Worm (Caenorhabditis elegans) whole organism, L2 larva: ENCODE results near the gene agt-2.
A peak's percentile ranks its signal among the peaks of the same experiment; 100 is the strongest.

Source experiments
- C34F6.9 ChIP-seq: fragments of 150-350 bp; optimal IDR thresholded peaks from 2 replicates; lab custom pipeline; 2014; ENCODE audit warnings: missing biosample characterization, missing genetic modification characterization
- F13H6.1 ChIP-seq: sonication (generic microtip); optimal IDR thresholded peaks from 2 replicates; lab custom pipeline; 2016; ENCODE audit warnings: missing genetic modification characterization, missing compliant biosample characterization
- R02D3.7 ChIP-seq: fragments of 150-350 bp; optimal IDR thresholded peaks from 2 replicates; lab custom pipeline; 2014; ENCODE audit warnings: missing biosample characterization, missing genetic modification characterization
- ZK546.5 ChIP-seq: sonication (generic microtip); optimal IDR thresholded peaks from 2 replicates; lab custom pipeline; 2017; ENCODE audit warnings: missing biosample characterization, missing genetic modification characterization
- alr-1 ChIP-seq: fragments of 150-350 bp; optimal IDR thresholded peaks from 2 replicates; lab custom pipeline; 2014; ENCODE audit warnings: missing biosample characterization, missing genetic modification characterization
- aly-2 ChIP-seq: fragments of 150-350 bp; optimal IDR thresholded peaks from 2 replicates; lab custom pipeline; 2014; ENCODE audit warnings: missing biosample characterization, missing genetic modification characterization
- ama-1 ChIP-seq: fragments of 150-350 bp; optimal IDR thresholded peaks from 2 replicates; lab custom pipeline; 2018; ENCODE audit warnings: inconsistent platforms
- blmp-1 ChIP-seq: sonication (generic microtip); optimal IDR thresholded peaks from 2 replicates; lab custom pipeline; 2017; ENCODE audit warnings: missing genetic modification characterization, mild to moderate bottlenecking, missing compliant biosample characterization, antibody characterized with exemption, moderate library complexity; ENCODE audit not compliant: insufficient read depth
- ceh-16 ChIP-seq: fragments of 150-350 bp; optimal IDR thresholded peaks from 2 replicates; lab custom pipeline; 2014; ENCODE audit warnings: missing biosample characterization, missing genetic modification characterization
- ceh-82 ChIP-seq: fragments of 150-350 bp; optimal IDR thresholded peaks from 2 replicates; lab custom pipeline; 2014; ENCODE audit warnings: missing biosample characterization, missing genetic modification characterization
- crh-2 ChIP-seq: sonication (generic microtip); optimal IDR thresholded peaks from 2 replicates; lab custom pipeline; 2017; ENCODE audit warnings: missing biosample characterization, missing genetic modification characterization
- dmd-4 ChIP-seq: sonication (generic microtip); optimal IDR thresholded peaks from 2 replicates; lab custom pipeline; 2017; ENCODE audit warnings: missing biosample characterization, missing genetic modification characterization
- egl-27 ChIP-seq: sonication (generic microtip); optimal IDR thresholded peaks from 3 replicates; lab custom pipeline; 2017; ENCODE audit warnings: missing biosample characterization, missing genetic modification reagents, missing genetic modification characterization
- elt-1 ChIP-seq: fragments of 150-350 bp; optimal IDR thresholded peaks from 2 replicates; lab custom pipeline; 2014; ENCODE audit warnings: missing biosample characterization, missing genetic modification characterization
- elt-3 ChIP-seq: sonication (generic microtip); optimal IDR thresholded peaks from 2 replicates; lab custom pipeline; 2017; ENCODE audit warnings: missing biosample characterization, missing genetic modification characterization
- fos-1 ChIP-seq: fragments of 150-350 bp; optimal IDR thresholded peaks from 2 replicates; lab custom pipeline; 2014; ENCODE audit warnings: missing biosample characterization, missing genetic modification characterization
- gmeb-1 ChIP-seq: fragments of 150-350 bp; optimal IDR thresholded peaks from 2 replicates; lab custom pipeline; 2014; ENCODE audit warnings: missing biosample characterization, missing genetic modification characterization
- lin-11 ChIP-seq: fragments of 150-350 bp; sonication (generic microtip); optimal IDR thresholded peaks from 2 replicates; lab custom pipeline; 2014; ENCODE audit warnings: missing biosample characterization, missing genetic modification characterization, inconsistent platforms, mixed read lengths
- lin-13 ChIP-seq: fragments of 150-350 bp; optimal IDR thresholded peaks from 2 replicates; lab custom pipeline; 2014; ENCODE audit warnings: missing biosample characterization, missing genetic modification reagents, missing genetic modification characterization
- lin-39 ChIP-seq: fragments of 150-350 bp; optimal IDR thresholded peaks from 2 replicates; lab custom pipeline; 2014; ENCODE audit warnings: missing biosample characterization, missing genetic modification reagents, missing genetic modification characterization
- lsy-2 ChIP-seq, 2 experiments: fragments of 150-350 bp in 1 of 2; sonication (generic microtip) in 1 of 2; optimal IDR thresholded peaks; 2 replicates each; lab custom pipeline; 2014 to 2017; ENCODE audit warnings: missing biosample characterization in 2 of 2, missing genetic modification characterization in 2 of 2
- mab-5 ChIP-seq: fragments of 150-350 bp; optimal IDR thresholded peaks from 2 replicates; lab custom pipeline; 2014; ENCODE audit warnings: missing biosample characterization, missing genetic modification characterization
- mbf-1 ChIP-seq: sonication (generic microtip); optimal IDR thresholded peaks from 2 replicates; lab custom pipeline; 2017; ENCODE audit warnings: missing biosample characterization, missing genetic modification characterization
- nhr-10 ChIP-seq: sonication (generic microtip); optimal IDR thresholded peaks from 2 replicates; lab custom pipeline; 2017; ENCODE audit warnings: missing biosample characterization, missing genetic modification characterization
- nhr-11 ChIP-seq: fragments of 150-350 bp; optimal IDR thresholded peaks from 2 replicates; lab custom pipeline; 2014; ENCODE audit warnings: missing biosample characterization, missing genetic modification characterization
- nhr-129 ChIP-seq: fragments of 150-350 bp; optimal IDR thresholded peaks from 2 replicates; lab custom pipeline; 2014; ENCODE audit warnings: missing biosample characterization, missing genetic modification characterization
- nhr-21 ChIP-seq: fragments of 150-350 bp; optimal IDR thresholded peaks from 2 replicates; lab custom pipeline; 2014; ENCODE audit warnings: missing biosample characterization, missing genetic modification characterization
- nhr-23 ChIP-seq: fragments of 150-350 bp; optimal IDR thresholded peaks from 2 replicates; lab custom pipeline; 2014; ENCODE audit warnings: missing biosample characterization, missing genetic modification reagents, missing genetic modification characterization
- nhr-237 ChIP-seq: fragments of 150-350 bp; optimal IDR thresholded peaks from 2 replicates; lab custom pipeline; 2014; ENCODE audit warnings: missing biosample characterization, missing genetic modification characterization
- nhr-25 ChIP-seq: fragments of 150-350 bp; sonication (generic microtip); optimal IDR thresholded peaks from 3 replicates; lab custom pipeline; 2014; ENCODE audit warnings: missing biosample characterization, missing genetic modification characterization
- nhr-6 ChIP-seq: fragments of 150-350 bp; optimal IDR thresholded peaks from 2 replicates; lab custom pipeline; 2014; ENCODE audit warnings: missing biosample characterization, missing genetic modification characterization
- nhr-77 ChIP-seq: fragments of 150-350 bp; optimal IDR thresholded peaks from 2 replicates; lab custom pipeline; 2014; ENCODE audit warnings: missing biosample characterization, missing genetic modification characterization
- peb-1 ChIP-seq: fragments of 150-350 bp; optimal IDR thresholded peaks from 2 replicates; lab custom pipeline; 2014; ENCODE audit warnings: missing biosample characterization, missing genetic modification characterization
- sem-4 ChIP-seq: fragments of 150-350 bp; optimal IDR thresholded peaks from 2 replicates; lab custom pipeline; 2014; ENCODE audit warnings: missing biosample characterization, missing genetic modification reagents, missing genetic modification characterization
- skn-1 ChIP-seq: sonication (generic microtip); optimal IDR thresholded peaks from 2 replicates; lab custom pipeline; 2017; ENCODE audit warnings: missing biosample characterization, missing genetic modification characterization
- sma-3 ChIP-seq: sonication (generic microtip); optimal IDR thresholded peaks from 2 replicates; lab custom pipeline; 2016; ENCODE audit warnings: missing genetic modification reagents, missing genetic modification characterization, missing compliant biosample characterization
- sma-9 ChIP-seq, 2 experiments: fragments of 150-350 bp in 1 of 2; sonication (generic microtip) in 1 of 2; optimal IDR thresholded peaks; 2 replicates each; lab custom pipeline; 2014 to 2016; ENCODE audit warnings: missing genetic modification characterization in 2 of 2, mild to moderate bottlenecking in 1 of 2, missing biosample characterization in 1 of 2, missing compliant biosample characterization in 1 of 2, missing genetic modification reagents in 1 of 2, moderate library complexity in 1 of 2
- snpc-4 ChIP-seq: fragments of 150-350 bp; optimal IDR thresholded peaks from 2 replicates; lab custom pipeline; 2014; ENCODE audit warnings: missing biosample characterization, missing genetic modification characterization
- unc-39 ChIP-seq: fragments of 150-350 bp; optimal IDR thresholded peaks from 2 replicates; lab custom pipeline; 2014; ENCODE audit warnings: missing biosample characterization, missing genetic modification characterization
- unc-55 ChIP-seq: fragments of 150-350 bp; sonication (generic microtip); optimal IDR thresholded peaks from 3 replicates; lab custom pipeline; 2014; ENCODE audit warnings: missing biosample characterization, missing genetic modification reagents, missing genetic modification characterization
- unc-62 ChIP-seq: fragments of 150-350 bp; optimal IDR thresholded peaks from 2 replicates; lab custom pipeline; 2014; ENCODE audit warnings: missing biosample characterization, missing genetic modification reagents, missing genetic modification characterization
- zag-1 ChIP-seq: fragments of 150-350 bp; optimal IDR thresholded peaks from 2 replicates; lab custom pipeline; 2014; ENCODE audit warnings: missing biosample characterization, missing genetic modification characterization
- ztf-1 ChIP-seq: fragments of 200-800 bp; sonication (Bioruptor generic); conservative IDR thresholded peaks from 2 replicates; pipeline ENCODE4 v1.3.6; 2022; ENCODE audit warnings: missing genetic modification characterization, missing compliant biosample characterization
- ztf-11 ChIP-seq: sonication (generic microtip); optimal IDR thresholded peaks from 2 replicates; lab custom pipeline; 2017; ENCODE audit warnings: missing biosample characterization, missing genetic modification characterization
- ztf-4 ChIP-seq: fragments of 150-350 bp; optimal IDR thresholded peaks from 2 replicates; lab custom pipeline; 2014; ENCODE audit warnings: missing biosample characterization, missing genetic modification characterization

agt-2 gene

DNA sequence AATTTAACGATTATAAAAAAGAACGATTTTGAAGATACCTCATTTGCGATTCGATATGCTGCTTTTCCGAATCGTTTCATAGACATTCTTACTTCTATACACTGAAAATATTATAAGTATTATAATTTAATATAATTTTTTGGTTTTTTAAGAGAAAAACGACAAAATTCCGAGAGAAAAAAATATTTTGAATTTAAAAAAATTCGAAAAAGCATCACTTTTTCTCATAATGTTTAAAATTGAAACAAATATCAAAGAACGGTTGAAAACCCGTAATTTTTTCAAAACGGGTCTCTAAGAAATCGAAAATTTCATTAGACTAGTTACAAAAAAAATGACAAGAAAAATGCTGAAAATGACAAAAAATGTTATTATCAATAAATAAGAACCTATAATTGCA lies 22.0 kb upstream of the agt-2 start, which contains the start of gene pink-1:
pink-1 (minus strand) TSS at position 101 of the 400 bp plus-strand sequence.
- no peak for TF ChIP-seq nhr-21 (tag; lab: Kevin White, UChicago)

DNA sequence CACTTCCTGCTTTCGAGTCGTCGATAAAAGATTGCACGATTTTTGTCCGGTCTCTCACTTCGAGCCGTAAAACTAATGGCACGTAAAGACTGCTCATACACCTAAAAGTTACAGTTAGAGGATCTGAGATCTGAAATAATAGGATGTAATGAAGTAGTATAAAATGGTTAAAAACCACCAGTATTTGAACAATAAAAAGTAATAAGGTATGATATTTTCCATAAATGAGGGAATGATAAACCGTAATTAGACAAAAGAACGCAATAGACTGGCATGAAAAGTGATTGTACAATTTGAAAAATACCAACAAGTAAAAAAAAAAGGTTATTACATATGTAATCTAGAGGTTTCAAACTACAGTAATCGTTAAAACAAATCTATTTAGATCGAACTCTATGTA lies 19.5 kb upstream of the agt-2 start, which contains the start of gene brap-2:
brap-2 (minus strand) TSS at position 101 of the 400 bp plus-strand sequence.
- TF ChIP-seq lin-39 (tag; lab: Kevin White, UChicago) (no peak), nhr-21 (tag; lab: Kevin White, UChicago) (no peak), peb-1 (tag; lab: Kevin White, UChicago) (no peak), nhr-10 (tag; lab: Kevin White, UChicago) (no peak), nhr-23 (no peak), ama-1 (lab: Kevin White, UChicago) (no peak), R02D3.7 (tag; lab: Kevin White, UChicago) (no peak), F13H6.1 (tag; lab: Kevin White, UChicago) (no peak), skn-1 (tag; lab: Kevin White, UChicago) (no peak)
- TF ChIP-seq, all 48 proteins: peak for 0

DNA sequence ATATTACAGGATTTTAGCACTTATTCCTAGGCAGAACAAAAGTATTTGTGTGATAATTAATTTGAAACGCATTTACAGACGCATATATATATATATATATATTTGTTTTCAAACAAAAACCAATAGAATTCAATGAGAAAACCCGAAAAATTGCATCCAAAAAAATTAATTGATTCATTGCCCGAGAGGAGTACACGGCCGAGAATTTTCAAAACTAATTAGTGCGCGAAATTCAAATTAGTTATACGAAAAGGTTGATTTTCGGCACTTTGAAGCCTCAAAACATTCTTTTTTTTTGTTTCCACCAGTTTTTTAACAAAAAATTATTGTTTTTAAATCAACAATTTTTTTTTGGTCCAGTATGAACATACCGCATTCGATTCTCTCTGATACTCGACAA lies 17.8 kb upstream of the agt-2 start:
- TF ChIP-seq nhr-10 (tag; lab: Kevin White, UChicago) (no peak), aly-2 (tag; lab: Kevin White, UChicago) (no peak), ztf-11 (tag; lab: Kevin White, UChicago) (no peak), ama-1 (lab: Kevin White, UChicago) (no peak), fos-1 (no peak), ztf-1 (GFP tag; lab: Robert Waterston, UW) (no peak), lin-39 (tag; lab: Kevin White, UChicago) (no peak), lsy-2 (tag; optimal IDR thresholded peaks at IDR 0.05; lab: Kevin White, UChicago) (no peak), ztf-4 (tag; lab: Kevin White, UChicago) (no peak), sma-9 (GFP tag; optimal IDR thresholded peaks at IDR 0.05; lab: Kevin White, UChicago) (no peak), sma-9 (tag; optimal IDR thresholded peaks at IDR 0.05; lab: Kevin White, UChicago) (no peak), nhr-25 (no peak), zag-1 (no peak), R02D3.7 (tag; lab: Kevin White, UChicago) (no peak), lin-13 (GFP tag; lab: Kevin White, UChicago) (no peak), crh-2 (no peak)
- TF ChIP-seq, all 48 proteins: peak for 0

DNA sequence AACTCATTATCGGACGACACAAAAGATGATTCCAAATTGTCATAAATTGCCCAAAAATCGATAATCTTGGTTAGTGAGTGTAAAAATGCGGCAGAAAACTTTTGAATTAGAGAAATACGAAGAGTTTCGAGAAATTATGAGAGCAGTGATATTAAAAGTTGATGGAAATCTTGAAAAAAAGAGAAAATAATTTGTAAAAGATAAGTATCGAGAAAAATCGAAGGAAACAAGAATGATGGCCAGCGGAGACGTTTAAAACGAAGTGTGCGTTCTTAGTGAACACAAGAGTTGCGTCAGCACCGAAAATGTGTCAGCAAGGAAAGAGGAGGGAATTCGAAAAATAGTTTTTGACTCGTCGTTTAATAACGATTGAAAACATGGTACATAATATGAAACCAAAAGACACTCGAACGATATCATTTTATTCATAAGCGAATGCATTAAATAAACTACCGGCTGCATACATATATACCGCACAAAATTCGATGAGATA lies 16.2 kb upstream of the agt-2 start, which contains the start of gene ndx-6:
ndx-6 (minus strand) TSS at position 51 of the 493 bp plus-strand sequence.
- TF ChIP-seq ama-1 (lab: Kevin White, UChicago) = peak; percentile 62
- no peak for TF ChIP-seq elt-1 (tag; lab: Kevin White, UChicago)
- TF ChIP-seq ceh-16 (tag; lab: Kevin White, UChicago) = peak; percentile 68
- peak; percentile 80 for TF ChIP-seq snpc-4
- TF ChIP-seq mab-5 (tag; lab: Kevin White, UChicago) = peak; percentile 84
- TF ChIP-seq C34F6.9 (tag; lab: Kevin White, UChicago) = peak; percentile 88
- TF ChIP-seq unc-39 (tag; lab: Kevin White, UChicago) = no peak
- TF ChIP-seq dmd-4 (tag; lab: Kevin White, UChicago) = no peak
- TF ChIP-seq alr-1 = no peak
- no peak for TF ChIP-seq ceh-82 (tag; lab: Kevin White, UChicago)
- TF ChIP-seq zag-1 = peak; percentile 35
- no peak for TF ChIP-seq nhr-11 (tag; lab: Kevin White, UChicago)
- TF ChIP-seq unc-55 = peak; percentile 95
- no peak for TF ChIP-seq peb-1 (tag; lab: Kevin White, UChicago)
- peak; percentile 88 for TF ChIP-seq sma-3
- TF ChIP-seq blmp-1 (tag; lab: Kevin White, UChicago) = peak; percentile 56
- TF ChIP-seq F13H6.1 (tag; lab: Kevin White, UChicago) = peak; percentile 81
- peak; percentile 74 for TF ChIP-seq nhr-77 (tag; lab: Kevin White, UChicago)
- peak; percentile 90 for TF ChIP-seq crh-2
- peak; percentile 98 for TF ChIP-seq gmeb-1 (tag; lab: Kevin White, UChicago)
- TF ChIP-seq lin-13 (GFP tag; lab: Kevin White, UChicago) = peak; percentile 83
- TF ChIP-seq ZK546.5 (tag; lab: Kevin White, UChicago) = no peak
- TF ChIP-seq elt-3 (tag; lab: Kevin White, UChicago) = no peak
- TF ChIP-seq lin-11 (tag; lab: Kevin White, UChicago) = peak; percentile 45
- TF ChIP-seq sma-9 (GFP tag; optimal IDR thresholded peaks at IDR 0.05; lab: Kevin White, UChicago) = peak; percentile 87
- TF ChIP-seq sma-9 (tag; optimal IDR thresholded peaks at IDR 0.05; lab: Kevin White, UChicago) = no peak
- TF ChIP-seq sem-4 = peak; percentile 60
- peak; percentile 92 for TF ChIP-seq nhr-129 (tag; lab: Kevin White, UChicago)
- no peak for TF ChIP-seq nhr-237 (tag; lab: Kevin White, UChicago)
- TF ChIP-seq egl-27 = peak; percentile 36
- TF ChIP-seq ztf-1 (GFP tag; lab: Robert Waterston, UW) = no peak
- peak; percentile 79 to 93 for TF ChIP-seq lsy-2 (tag; optimal IDR thresholded peaks at IDR 0.05; lab: Kevin White, UChicago)
- TF ChIP-seq nhr-6 = peak; percentile 79
- no peak for TF ChIP-seq unc-62 (GFP tag; lab: Kevin White, UChicago)
- no peak for TF ChIP-seq mbf-1 (tag; lab: Kevin White, UChicago)
- no peak for TF ChIP-seq lin-39 (tag; lab: Kevin White, UChicago)
- peak; percentile 73 for TF ChIP-seq ztf-4 (tag; lab: Kevin White, UChicago)
- peak; percentile 85 for TF ChIP-seq nhr-25
- TF ChIP-seq skn-1 (tag; lab: Kevin White, UChicago) = peak; percentile 37
- peak; percentile 85 for TF ChIP-seq fos-1
